Worm (Caenorhabditis elegans) whole organism, midembryonic: Measurements from ENCODE around the gene F11D11.21.

Source experiments
- cog-1 ChIP-seq: sonication (generic microtip); optimal IDR thresholded peaks from 2 replicates; lab custom pipeline; 2016; ENCODE audit warnings: missing genetic modification characterization, missing compliant biosample characterization
- flt-1 ChIP-seq: fragments of 200-800 bp; sonication (Bioruptor generic); IDR thresholded peaks from 2 replicates; pipeline ENCODE4 v1.3.6; 2022; ENCODE audit warnings: missing genetic modification characterization, missing compliant biosample characterization
- klf-2 ChIP-seq: fragments of 200-800 bp; sonication (Bioruptor generic); conservative IDR thresholded peaks from 2 replicates; pipeline ENCODE4 v1.3.6; 2022; ENCODE audit warnings: missing genetic modification reagents, missing genetic modification characterization, missing compliant biosample characterization
- med-1 ChIP-seq: sonication (generic microtip); optimal IDR thresholded peaks from 2 replicates; lab custom pipeline; 2017; ENCODE audit warnings: missing genetic modification characterization, mild to moderate bottlenecking, missing compliant biosample characterization, antibody characterized with exemption, missing genetic modification reagents; ENCODE audit not compliant: insufficient read depth
- ref-1 ChIP-seq: fragments of 200-800 bp; sonication (Bioruptor generic); conservative IDR thresholded peaks from 2 replicates; pipeline ENCODE4 v1.3.6; 2022; ENCODE audit warnings: missing genetic modification reagents, missing genetic modification characterization, missing compliant biosample characterization
- ztf-23 ChIP-seq: fragments of 200-800 bp; sonication (Bioruptor generic); IDR thresholded peaks from 2 replicates; pipeline ENCODE4 v1.3.6; 2022; ENCODE audit warnings: missing genetic modification reagents, missing genetic modification characterization, missing compliant biosample characterization
- ztf-29 ChIP-seq: fragments of 200-800 bp; sonication (Bioruptor generic); IDR thresholded peaks from 2 replicates; pipeline ENCODE4 v1.3.6; 2022; ENCODE audit warnings: missing genetic modification reagents, missing genetic modification characterization, missing compliant biosample characterization

ce11 chrV:18734381-18734780 is 16.0 kb downstream of the F11D11.21 start, which contains the start of gene scl-20:
- no peak for TF ChIP-seq flt-1 (GFP tag; lab: Robert Waterston, UW)
- TF ChIP-seq ref-1, result no peak
- no peak for TF ChIP-seq med-1 (GFP tag; lab: Kevin White, UChicago)
- TF ChIP-seq cog-1 (tag; lab: Kevin White, UChicago), result no peak
- TF ChIP-seq klf-2 (GFP tag; lab: Robert Waterston, UW), result no peak
- no peak for TF ChIP-seq ztf-23
- no peak for TF ChIP-seq ztf-29 (GFP tag; lab: Robert Waterston, UW)
